Worm (Caenorhabditis elegans): ENCODE results near the gene F09B12.5.

Gene F09B12.5

DNA sequence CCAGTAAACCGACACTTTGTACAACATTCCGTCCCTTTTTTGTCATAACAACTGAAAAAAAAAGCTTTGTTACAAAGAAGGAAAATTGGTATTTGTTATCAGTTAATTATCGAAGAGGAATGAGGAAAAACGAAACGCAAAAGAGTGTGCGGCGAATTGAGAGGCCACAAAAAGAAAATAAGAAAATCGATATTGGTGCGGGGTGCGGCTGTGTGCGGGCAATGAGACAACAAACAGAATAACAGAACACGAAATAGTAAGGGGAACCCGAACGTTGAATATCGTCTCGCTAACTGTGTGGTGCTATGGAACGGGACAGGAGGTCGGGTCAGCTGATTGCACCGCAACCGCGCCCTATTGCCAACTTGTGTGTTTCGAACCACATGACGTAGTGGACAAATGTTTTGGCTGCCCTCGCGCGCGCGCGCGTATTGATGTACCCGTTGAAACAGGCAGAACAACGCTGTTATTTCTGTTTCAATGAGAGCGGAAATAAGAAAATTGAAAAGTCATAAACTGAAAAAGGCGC, 43.9 kb upstream of the F09B12.5 start, which contains the start of gene C18B12.4 (continued):
- TF ChIP-seq snpc-3.4 (tag; optimal IDR thresholded peaks at IDR 0.05) (no peak), him-1 (tag; optimal IDR thresholded peaks at IDR 0.05) (no peak)

DNA sequence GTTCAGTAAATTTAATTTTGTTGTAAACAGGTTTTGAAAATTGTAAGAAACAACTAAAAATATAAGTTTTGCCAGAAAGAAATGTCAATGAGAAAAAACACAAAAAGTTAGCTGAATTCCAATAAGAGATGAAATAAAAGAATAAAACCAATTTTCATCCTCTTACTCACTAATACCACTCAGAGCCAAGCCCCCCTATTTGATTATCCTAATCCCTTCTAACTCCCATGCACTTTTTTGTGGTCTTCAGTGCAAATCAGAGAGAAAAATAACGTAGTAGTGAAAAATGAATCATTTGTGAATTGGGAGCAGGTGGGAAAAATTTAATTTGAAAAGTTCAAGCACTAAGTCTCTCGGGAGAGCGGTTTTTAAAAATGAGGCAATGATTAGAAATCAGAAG, 43.2 kb upstream of the F09B12.5 start:
- TF ChIP-seq ZK185.1 (tag; optimal IDR thresholded peaks at IDR 0.05; ENCODE audit: poor library complexity, severe bottlenecking) (no peak), ztf-22 (GFP tag; optimal IDR thresholded peaks at IDR 0.05) (no peak), Y53G8AR.9 (GFP tag; conservative IDR thresholded peaks at IDR 0.05) (no peak), lir-1 (GFP tag; conservative IDR thresholded peaks at IDR 0.05) (no peak), ztf-18 (tag; optimal IDR thresholded peaks at IDR 0.05) (no peak), dox-1 (GFP tag; IDR thresholded peaks at IDR 0.05) (no peak), gei-17 (GFP tag; optimal IDR thresholded peaks at IDR 0.05) (no peak), dpl-1 (GFP tag; optimal IDR thresholded peaks at IDR 0.05) (no peak), hmg-20 (GFP tag; IDR thresholded peaks at IDR 0.05) (no peak), ama-1 (optimal IDR thresholded peaks at IDR 0.05) (no peak), ama-1 (GFP tag; optimal IDR thresholded peaks at IDR 0.05) (no peak), lin-40 (tag; optimal IDR thresholded peaks at IDR 0.05) (no peak), F52B5.7 (tag; optimal IDR thresholded peaks at IDR 0.05) (no peak), hsf-1 (GFP tag; IDR thresholded peaks at IDR 0.05) (no peak)

ce11 chrX:15042549-15042948, 41.9 kb upstream of the F09B12.5 start:
- no peak for TF ChIP-seq K11D2.4 (GFP tag; IDR thresholded peaks at IDR 0.05)
- TF ChIP-seq D2030.7 (GFP tag; IDR thresholded peaks at IDR 0.05), result no peak
- TF ChIP-seq F23B12.7 (tag; optimal IDR thresholded peaks at IDR 0.05; ENCODE audit: insufficient read depth), result no peak
- TF ChIP-seq let-607 (tag; optimal IDR thresholded peaks at IDR 0.05), result no peak
- TF ChIP-seq ceh-27 (GFP tag; optimal IDR thresholded peaks at IDR 0.05), result peak; percentile 21
- no peak for TF ChIP-seq bed-1 (GFP tag; IDR thresholded peaks at IDR 0.05)
- no peak for TF ChIP-seq let-526 (GFP tag; IDR thresholded peaks at IDR 0.05)

DNA sequence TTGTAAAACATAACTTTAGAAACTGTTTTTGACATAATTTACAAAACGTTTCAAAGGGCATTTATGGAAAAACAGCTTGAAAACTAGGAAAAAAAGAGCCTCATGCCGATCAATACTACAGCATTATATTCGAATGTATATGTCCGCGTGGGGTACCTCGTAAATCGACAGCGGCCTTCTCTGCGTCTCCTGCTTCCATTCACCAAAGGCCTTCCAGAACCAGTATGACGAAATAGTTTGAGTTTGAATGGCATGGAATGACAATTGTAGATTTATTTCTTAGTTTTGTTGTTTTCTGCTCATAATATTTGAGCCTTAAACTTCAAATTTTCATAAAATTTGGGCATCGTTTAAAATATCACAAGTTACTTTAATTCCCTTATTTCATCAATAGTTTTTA, 39.1 kb upstream of the F09B12.5 start:
- TF ChIP-seq ceh-79 (tag; optimal IDR thresholded peaks at IDR 0.05) (no peak), T26A5.8 (tag; optimal IDR thresholded peaks at IDR 0.05) (no peak), cebp-1 (GFP tag; IDR thresholded peaks at IDR 0.05) (peak; percentile 48; the same call in 1 of the 2 replicates), cebp-1 (tag; optimal IDR thresholded peaks at IDR 0.05) (peak; percentile 88)

ce11 chrX:15047541-15047940, 37.0 kb upstream of the F09B12.5 start:
- TF ChIP-seq D2030.7 (GFP tag; IDR thresholded peaks at IDR 0.05) (no peak), lin-35 (GFP tag; optimal IDR thresholded peaks at IDR 0.05) (no peak), pbrm-1 (GFP tag; IDR thresholded peaks at IDR 0.05) (no peak), him-1 (tag; optimal IDR thresholded peaks at IDR 0.05) (no peak), lsl-1 (GFP tag; optimal IDR thresholded peaks at IDR 0.05) (no peak), ama-1 (optimal IDR thresholded peaks at IDR 0.05) (no peak), ama-1 (GFP tag; optimal IDR thresholded peaks at IDR 0.05) (no peak), sea-2 (GFP tag; IDR thresholded peaks at IDR 0.05) (no peak), F37B4.10 (GFP tag; IDR thresholded peaks at IDR 0.05) (no peak), F39B2.1 (GFP tag; IDR thresholded peaks at IDR 0.05) (no peak), Y53F4B.3 (GFP tag; IDR thresholded peaks at IDR 0.05) (no peak), madf-10 (tag; optimal IDR thresholded peaks at IDR 0.05) (no peak), Y53G8AR.9 (GFP tag; conservative IDR thresholded peaks at IDR 0.05) (no peak), F49E8.2 (tag; optimal IDR thresholded peaks at IDR 0.05; ENCODE audit: insufficient read depth) (no peak), Y56A3A.18 (GFP tag; IDR thresholded peaks at IDR 0.05) (no peak)

Data from whole organism, young adult.